Worm (Caenorhabditis elegans) whole organism, midembryonic: ENCODE results near the gene srxa-13.

Experiments
- cog-1 ChIP-seq: sonication (generic microtip); optimal IDR thresholded peaks from 2 replicates; lab custom pipeline; 2016; ENCODE audit warnings: missing genetic modification characterization, missing compliant biosample characterization
- klf-2 ChIP-seq: fragments of 200-800 bp; sonication (Bioruptor generic); conservative IDR thresholded peaks from 2 replicates; pipeline ENCODE4 v1.3.6; 2022; ENCODE audit warnings: missing genetic modification reagents, missing genetic modification characterization, missing compliant biosample characterization
- med-1 ChIP-seq: sonication (generic microtip); optimal IDR thresholded peaks from 2 replicates; lab custom pipeline; 2017; ENCODE audit warnings: missing genetic modification characterization, mild to moderate bottlenecking, missing compliant biosample characterization, antibody characterized with exemption, missing genetic modification reagents; ENCODE audit not compliant: insufficient read depth
- ref-1 ChIP-seq: fragments of 200-800 bp; sonication (Bioruptor generic); conservative IDR thresholded peaks from 2 replicates; pipeline ENCODE4 v1.3.6; 2022; ENCODE audit warnings: missing genetic modification reagents, missing genetic modification characterization, missing compliant biosample characterization
- ztf-23 ChIP-seq: fragments of 200-800 bp; sonication (Bioruptor generic); IDR thresholded peaks from 2 replicates; pipeline ENCODE4 v1.3.6; 2022; ENCODE audit warnings: missing genetic modification reagents, missing genetic modification characterization, missing compliant biosample characterization

DNA sequence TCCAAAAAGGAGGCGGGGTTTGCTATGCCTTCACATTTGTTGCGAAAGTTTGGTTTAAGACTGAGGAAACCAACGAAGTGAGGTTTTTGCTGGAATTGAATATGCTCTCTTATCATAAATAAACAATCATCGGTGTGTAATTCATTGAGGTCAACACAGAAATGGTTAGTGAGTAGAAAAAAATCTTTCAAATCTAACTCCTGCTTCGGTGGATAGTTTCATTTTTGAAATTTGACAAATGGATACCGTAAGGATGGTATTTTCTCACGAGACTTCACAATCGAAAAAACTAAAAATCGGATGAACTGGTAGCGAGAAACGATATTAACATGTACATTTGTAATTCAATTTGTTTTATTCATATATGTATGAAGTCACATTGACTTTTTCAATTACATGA lies 51.2 kb downstream of the srxa-13 start, which contains the start of gene eol-1:
- TF ChIP-seq ztf-23 (GFP tag; lab: Robert Waterston, UW) (no peak), med-1 (no peak), klf-2 (GFP tag; lab: Robert Waterston, UW) (no peak), cog-1 (no peak), ref-1 (GFP tag; lab: Robert Waterston, UW) (no peak)
